Worm (Caenorhabditis elegans) whole organism, L4 larva: ENCODE measurements around the gene trx-5.

Source experiments
- aly-2 ChIP-seq: sonication (generic microtip); optimal IDR thresholded peaks from 2 replicates; lab custom pipeline; 2018; ENCODE audit warnings: missing biosample characterization, missing genetic modification characterization
- ces-1 ChIP-seq: fragments of 150-350 bp; sonication (generic microtip); optimal IDR thresholded peaks from 4 replicates; lab custom pipeline; 2014; ENCODE audit warnings: missing biosample characterization, missing genetic modification reagents, missing genetic modification characterization
- dpl-1 ChIP-seq: fragments of 150-350 bp; optimal IDR thresholded peaks from 2 replicates; lab custom pipeline; 2014; ENCODE audit warnings: missing biosample characterization, missing genetic modification reagents, missing genetic modification characterization
- duxl-1 ChIP-seq: sonication (generic microtip); optimal IDR thresholded peaks from 2 replicates; lab custom pipeline; 2016; ENCODE audit warnings: mild to moderate bottlenecking, missing genetic modification characterization, moderate library complexity, missing compliant biosample characterization; ENCODE audit not compliant: poor library complexity
- hlh-30 ChIP-seq: sonication (generic microtip); optimal IDR thresholded peaks from 2 replicates; lab custom pipeline; 2017; ENCODE audit warnings: antibody characterized with exemption, mild to moderate bottlenecking, missing genetic modification characterization, missing compliant biosample characterization; ENCODE audit not compliant: insufficient read depth
- lin-38 ChIP-seq: fragments of 200-800 bp; sonication (Bioruptor generic); IDR thresholded peaks from 2 replicates; pipeline ENCODE4 v1.3.6; 2022; ENCODE audit warnings: missing genetic modification reagents, missing genetic modification characterization, missing compliant biosample characterization
- lin-39 ChIP-seq: fragments of 150-350 bp; optimal IDR thresholded peaks from 2 replicates; lab custom pipeline; 2014; ENCODE audit warnings: missing biosample characterization, missing genetic modification reagents, missing genetic modification characterization
- nhr-237 ChIP-seq: sonication (generic microtip); optimal IDR thresholded peaks from 2 replicates; lab custom pipeline; 2017; ENCODE audit warnings: missing biosample characterization, missing genetic modification characterization
- unc-130 ChIP-seq: sonication (generic microtip); optimal IDR thresholded peaks from 2 replicates; lab custom pipeline; 2016; ENCODE audit warnings: missing genetic modification reagents, missing genetic modification characterization, missing compliant biosample characterization
- zfp-2 ChIP-seq: sonication (generic microtip); optimal IDR thresholded peaks from 2 replicates; lab custom pipeline; 2016; ENCODE audit warnings: mild to moderate bottlenecking, missing genetic modification characterization, missing compliant biosample characterization

DNA sequence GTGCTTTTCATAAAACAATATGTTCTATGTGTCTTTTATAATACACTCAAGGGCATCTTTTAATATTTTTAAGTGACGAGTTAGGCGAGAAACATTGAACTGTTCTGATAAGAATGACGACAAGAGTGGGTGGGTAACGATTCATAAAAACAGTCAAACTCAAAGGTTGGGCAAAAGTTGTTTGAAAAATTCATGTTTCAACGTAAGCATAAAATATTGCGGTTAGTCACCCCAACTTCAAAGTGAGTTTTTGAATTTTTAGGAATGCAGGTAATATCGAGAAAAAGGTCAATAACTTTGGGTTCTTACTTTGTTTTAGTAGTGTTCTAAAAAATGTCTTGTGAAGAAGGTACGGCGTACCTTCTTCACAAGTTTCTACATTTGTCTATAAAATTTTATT lies 7.6 kb upstream of the trx-5 start, which contains the start of gene oac-31:
- TF ChIP-seq hlh-30 = no peak
- no peak for TF ChIP-seq lin-38 (GFP tag; lab: Robert Waterston, UW)
- no peak for TF ChIP-seq ces-1 (GFP tag; lab: Kevin White, UChicago)
- TF ChIP-seq lin-39 = no peak
- TF ChIP-seq zfp-2 (tag; lab: Kevin White, UChicago) = no peak
- TF ChIP-seq dpl-1 = no peak
- no peak for TF ChIP-seq unc-130
- no peak for TF ChIP-seq nhr-237 (tag; lab: Kevin White, UChicago)
- TF ChIP-seq aly-2 = no peak
- TF ChIP-seq duxl-1 = no peak
